Fruit fly (Drosophila melanogaster) whole organism, embryonic: ENCODE measurements around the gene CG15927.
A peak's percentile ranks its signal among the peaks of the same experiment; 100 is the strongest.

Source experiments
- Abd-B ChIP-seq: fragments of 200-800 bp; sonication (Bioruptor generic); optimal IDR thresholded peaks from 2 replicates; lab custom pipeline; 2018; ENCODE audit warnings: missing biosample characterization, mild to moderate bottlenecking, missing genetic modification characterization, moderate library complexity
- Asciz ChIP-seq: fragments of 200-800 bp; sonication (Bioruptor generic); optimal IDR thresholded peaks from 2 replicates; lab custom pipeline; 2017; ENCODE audit warnings: missing biosample characterization, mild to moderate bottlenecking, missing genetic modification characterization, missing genetic modification reagents
- CG10654 ChIP-seq: fragments of 200-800 bp; sonication (Bioruptor generic); optimal IDR thresholded peaks from 2 replicates; lab custom pipeline; 2016; ENCODE audit warnings: missing biosample characterization, missing genetic modification characterization
- CG10979 ChIP-seq: fragments of 200-800 bp; sonication (Bioruptor generic); optimal IDR thresholded peaks from 2 replicates; lab custom pipeline; 2018; ENCODE audit warnings: missing biosample characterization, mild to moderate bottlenecking, missing genetic modification characterization, moderate library complexity
- CG12071 ChIP-seq: fragments of 200-800 bp; sonication (Bioruptor generic); optimal IDR thresholded peaks from 3 replicates; lab custom pipeline; 2018; ENCODE audit warnings: missing biosample characterization, mild to moderate bottlenecking, missing genetic modification characterization
- CG12391 ChIP-seq: fragments of 200-800 bp; sonication (Bioruptor generic); optimal IDR thresholded peaks from 3 replicates; lab custom pipeline; 2018; ENCODE audit warnings: missing biosample characterization, mild to moderate bottlenecking, missing genetic modification characterization, moderate library complexity
- CG13287 ChIP-seq: fragments of 200-800 bp; sonication (Bioruptor generic); IDR thresholded peaks from 2 replicates; pipeline ENCODE4 v1.3.6; 2022; ENCODE audit warnings: missing biosample characterization, missing genetic modification characterization; ENCODE audit not compliant: partially characterized antibody
- CG15696 ChIP-seq: fragments of 200-800 bp; sonication (Bioruptor generic); optimal IDR thresholded peaks from 2 replicates; lab custom pipeline; 2019; ENCODE audit warnings: missing biosample characterization, mild to moderate bottlenecking, missing genetic modification characterization, moderate library complexity
- CG18619 ChIP-seq: fragments of 200-800 bp; sonication (Bioruptor generic); optimal IDR thresholded peaks from 3 replicates; lab custom pipeline; 2017; ENCODE audit warnings: missing biosample characterization, mild to moderate bottlenecking, missing genetic modification characterization
- CG2120 ChIP-seq: fragments of 200-800 bp; sonication (Bioruptor generic); optimal IDR thresholded peaks from 3 replicates; lab custom pipeline; 2016; ENCODE audit warnings: missing biosample characterization, missing genetic modification characterization
- CG2199 ChIP-seq: fragments of 200-800 bp; sonication (Bioruptor generic); IDR thresholded peaks from 3 replicates; pipeline ENCODE4 v1.3.6; 2022; ENCODE audit warnings: missing biosample characterization, missing genetic modification characterization
- CG31224 ChIP-seq: fragments of 200-800 bp; sonication (Bioruptor generic); IDR thresholded peaks from 2 replicates; pipeline ENCODE4 v1.3.6; 2022; ENCODE audit warnings: missing biosample characterization, missing genetic modification characterization
- CG3281 ChIP-seq: fragments of 200-800 bp; sonication (Bioruptor generic); optimal IDR thresholded peaks from 3 replicates; lab custom pipeline; 2017; ENCODE audit warnings: missing biosample characterization, mild to moderate bottlenecking, missing genetic modification characterization
- CG3407 ChIP-seq: fragments of 200-800 bp; sonication (Bioruptor generic); optimal IDR thresholded peaks from 2 replicates; lab custom pipeline; 2018; ENCODE audit warnings: missing biosample characterization, mild to moderate bottlenecking, missing genetic modification characterization
- CG34422 ChIP-seq: fragments of 200-800 bp; sonication (Bioruptor generic); IDR thresholded peaks from 3 replicates; pipeline ENCODE4 v1.3.6; 2022; ENCODE audit warnings: missing biosample characterization, missing genetic modification characterization
- CG4424 ChIP-seq: fragments of 200-800 bp; sonication (Bioruptor generic); optimal IDR thresholded peaks from 3 replicates; lab custom pipeline; 2016; ENCODE audit warnings: missing biosample characterization, missing genetic modification characterization
- CG6175 ChIP-seq: fragments of 200-800 bp; sonication (Bioruptor generic); IDR thresholded peaks from 3 replicates; pipeline ENCODE4 v1.3.6; 2022; ENCODE audit warnings: missing biosample characterization, missing genetic modification characterization
- CG8089 ChIP-seq: fragments of 200-800 bp; sonication (Bioruptor generic); optimal IDR thresholded peaks from 3 replicates; lab custom pipeline; 2016; ENCODE audit warnings: missing biosample characterization, missing genetic modification characterization
- CG9437 ChIP-seq: fragments of 200-800 bp; sonication (Bioruptor generic); optimal IDR thresholded peaks from 2 replicates; lab custom pipeline; 2018; ENCODE audit warnings: missing biosample characterization, mild to moderate bottlenecking, missing genetic modification characterization
- D ChIP-seq, 2 experiments: fragments of 200-800 bp in 1 of 2; fragments of >200 bp in 1 of 2; sonication (Bioruptor generic) in 1 of 2; optimal IDR thresholded peaks; 2 replicates in 1 of 2; 3 replicates in 1 of 2; lab custom pipeline; 2017; ENCODE audit warnings: mild to moderate bottlenecking in 1 of 2, missing biosample characterization in 1 of 2, missing genetic modification characterization in 1 of 2, missing genetic modification reagents in 1 of 2
- Fer1 ChIP-seq: fragments of 200-800 bp; sonication (Bioruptor generic); optimal IDR thresholded peaks from 2 replicates; lab custom pipeline; 2017; ENCODE audit warnings: missing biosample characterization, mild to moderate bottlenecking, missing genetic modification characterization
- Fer2 ChIP-seq: fragments of 200-800 bp; sonication (Bioruptor generic); optimal IDR thresholded peaks from 2 replicates; lab custom pipeline; 2018; ENCODE audit warnings: missing biosample characterization, mild to moderate bottlenecking, missing genetic modification characterization, moderate library complexity
- H15 ChIP-seq: fragments of 200-800 bp; sonication (Bioruptor generic); IDR thresholded peaks from 3 replicates; pipeline ENCODE4 v1.3.6; 2022; ENCODE audit warnings: missing biosample characterization, missing genetic modification characterization
- H2.0 ChIP-seq: fragments of 200-800 bp; sonication (Bioruptor generic); IDR thresholded peaks from 2 replicates; pipeline ENCODE4 v1.3.6; 2022; ENCODE audit warnings: missing biosample characterization, missing genetic modification characterization
- HLH4C ChIP-seq: fragments of 200-800 bp; sonication (Bioruptor generic); IDR thresholded peaks from 3 replicates; pipeline ENCODE4 v1.3.6; 2022; ENCODE audit warnings: missing biosample characterization, missing genetic modification characterization; ENCODE audit not compliant: partially characterized antibody
- Myb ChIP-seq: fragments of 200-800 bp; sonication (Bioruptor generic); optimal IDR thresholded peaks from 2 replicates; lab custom pipeline; 2016; ENCODE audit warnings: missing biosample characterization, missing genetic modification characterization
- NK7.1 ChIP-seq: fragments of 200-800 bp; sonication (Bioruptor generic); optimal IDR thresholded peaks from 3 replicates; lab custom pipeline; 2016; ENCODE audit warnings: missing biosample characterization, missing genetic modification characterization
- Neu2 ChIP-seq: fragments of 200-800 bp; sonication (Bioruptor generic); optimal IDR thresholded peaks from 3 replicates; lab custom pipeline; 2016; ENCODE audit warnings: missing biosample characterization, missing genetic modification characterization, borderline replicate concordance
- Nf-YB ChIP-seq: fragments of 200-800 bp; sonication (Bioruptor generic); optimal IDR thresholded peaks from 3 replicates; lab custom pipeline; 2019; ENCODE audit warnings: missing biosample characterization, mild to moderate bottlenecking, missing genetic modification characterization, moderate library complexity
- Opbp ChIP-seq: fragments of 200-800 bp; sonication (Bioruptor generic); IDR thresholded peaks from 3 replicates; pipeline ENCODE4 v1.3.6; 2022; ENCODE audit warnings: missing biosample characterization, missing genetic modification characterization; ENCODE audit not compliant: partially characterized antibody
- PHDP ChIP-seq: fragments of 200-800 bp; sonication (Bioruptor generic); optimal IDR thresholded peaks from 3 replicates; lab custom pipeline; 2018; ENCODE audit warnings: missing biosample characterization, mild to moderate bottlenecking, missing genetic modification characterization, moderate library complexity
- Rx ChIP-seq: fragments of 200-800 bp; sonication (Bioruptor generic); IDR thresholded peaks from 2 replicates; pipeline ENCODE4 v1.3.6; 2022; ENCODE audit warnings: missing biosample characterization, missing genetic modification characterization
- Tbp ChIP-seq: fragments of >200 bp; optimal IDR thresholded peaks from 2 replicates; lab custom pipeline; 2018; ENCODE audit warnings: missing biosample characterization, missing genetic modification characterization
- chinmo ChIP-seq: fragments of 200-800 bp; sonication (Bioruptor generic); IDR thresholded peaks from 4 replicates; pipeline ENCODE4 v1.3.6; 2022; ENCODE audit warnings: missing biosample characterization, missing genetic modification characterization; ENCODE audit not compliant: partially characterized antibody
- fd3F ChIP-seq: fragments of 200-800 bp; sonication (Bioruptor generic); optimal IDR thresholded peaks from 2 replicates; lab custom pipeline; 2018; ENCODE audit warnings: missing biosample characterization, mild to moderate bottlenecking, missing genetic modification characterization, moderate library complexity
- hb ChIP-seq: fragments of 200-800 bp; sonication (Bioruptor generic); IDR thresholded peaks from 3 replicates; pipeline ENCODE4 v1.3.6; 2022; ENCODE audit warnings: missing biosample characterization, missing genetic modification characterization; ENCODE audit not compliant: partially characterized antibody
- her ChIP-seq: fragments of 200-800 bp; sonication (Bioruptor generic); optimal IDR thresholded peaks from 2 replicates; lab custom pipeline; 2016; ENCODE audit warnings: missing biosample characterization, missing genetic modification characterization
- lilli ChIP-seq: fragments of 200-800 bp; sonication (Bioruptor generic); optimal IDR thresholded peaks from 3 replicates; lab custom pipeline; 2016; ENCODE audit warnings: missing biosample characterization, missing genetic modification characterization
- mirr ChIP-seq: fragments of 200-800 bp; sonication (Bioruptor generic); optimal IDR thresholded peaks from 3 replicates; lab custom pipeline; 2018; ENCODE audit warnings: missing biosample characterization, mild to moderate bottlenecking, missing genetic modification characterization
- nau ChIP-seq: fragments of 200-800 bp; sonication (Bioruptor generic); optimal IDR thresholded peaks from 3 replicates; lab custom pipeline; 2017; ENCODE audit warnings: missing biosample characterization, mild to moderate bottlenecking, missing genetic modification characterization, missing genetic modification reagents
- nerfin-2 ChIP-seq: fragments of 200-800 bp; sonication (Bioruptor generic); IDR thresholded peaks from 2 replicates; pipeline ENCODE4 v1.3.6; 2022; ENCODE audit warnings: missing biosample characterization, missing genetic modification characterization; ENCODE audit not compliant: partially characterized antibody
- pros ChIP-seq: fragments of 200-800 bp; sonication (Bioruptor generic); optimal IDR thresholded peaks from 3 replicates; lab custom pipeline; 2019; ENCODE audit warnings: missing biosample characterization, mild to moderate bottlenecking, missing genetic modification characterization, moderate library complexity
- rib ChIP-seq: fragments of 200-800 bp; sonication (Bioruptor generic); IDR thresholded peaks from 2 replicates; pipeline ENCODE4 v1.3.6; 2022; ENCODE audit warnings: missing biosample characterization, missing genetic modification characterization
- run ChIP-seq: fragments of 200-800 bp; sonication (Bioruptor generic); optimal IDR thresholded peaks from 3 replicates; lab custom pipeline; 2018; ENCODE audit warnings: missing biosample characterization, mild to moderate bottlenecking, missing genetic modification characterization
- sd ChIP-seq: fragments of 200-800 bp; sonication (Bioruptor generic); optimal IDR thresholded peaks from 3 replicates; lab custom pipeline; 2018; ENCODE audit warnings: missing biosample characterization, mild to moderate bottlenecking, missing genetic modification characterization, moderate library complexity
- sens-2 ChIP-seq: fragments of 200-800 bp; sonication (Bioruptor generic); IDR thresholded peaks from 2 replicates; pipeline ENCODE4 v1.3.6; 2022; ENCODE audit warnings: missing biosample characterization, missing genetic modification characterization
- sob ChIP-seq: fragments of 200-800 bp; sonication (Bioruptor generic); IDR thresholded peaks from 2 replicates; pipeline ENCODE4 v1.3.6; 2022; ENCODE audit warnings: missing biosample characterization, missing genetic modification characterization
- tup ChIP-seq: fragments of 200-800 bp; sonication (Bioruptor generic); optimal IDR thresholded peaks from 2 replicates; lab custom pipeline; 2016; ENCODE audit warnings: missing biosample characterization, mild to moderate bottlenecking, missing genetic modification characterization, moderate library complexity
- vfl ChIP-seq: fragments of 200-800 bp; sonication (Bioruptor generic); optimal IDR thresholded peaks from 2 replicates; lab custom pipeline; 2016; ENCODE audit warnings: missing biosample characterization, missing genetic modification characterization

Gene CG15927

dm6 chrX:12472244-12472736 lies 17.8 kb downstream of the CG15927 start (continued):
- TF ChIP-seq Opbp (GFP tag; lab: Robert Waterston, UW) (no peak), CG10654 (GFP tag; lab: Kevin White, UChicago) (peak; percentile 88), CG4424 (GFP tag; lab: Kevin White, UChicago) (peak; percentile 91), D (optimal IDR thresholded peaks at IDR 0.05; lab: Kevin White, UChicago) (no peak), D (GFP tag; optimal IDR thresholded peaks at IDR 0.05; lab: Kevin White, UChicago) (peak; percentile 92), Nf-YB (GFP tag; lab: Kevin White, UChicago) (peak; percentile 83), H2.0 (GFP tag; lab: Robert Waterston, UW) (peak; percentile 92), CG18619 (GFP tag; lab: Kevin White, UChicago) (peak; percentile 93), Asciz (GFP tag; lab: Kevin White, UChicago) (peak; percentile 88), fd3F (GFP tag; lab: Kevin White, UChicago) (peak; percentile 93), mirr (GFP tag; lab: Kevin White, UChicago) (peak; percentile 81), CG12071 (GFP tag; lab: Kevin White, UChicago) (peak; percentile 88), rib (GFP tag; lab: Robert Waterston, UW) (peak; percentile 92; the same call in 1 of the 2 replicates), vfl (peak; percentile 77), nau (peak; percentile 87), CG34422 (peak; percentile 96), CG9437 (GFP tag; lab: Kevin White, UChicago) (peak; percentile 91), CG15696 (peak; percentile 79), nerfin-2 (GFP tag; lab: Robert Waterston, UW) (no peak), H15 (peak; percentile 87), Neu2 (GFP tag; lab: Kevin White, UChicago) (no peak), CG6175 (peak; percentile 92), CG13287 (GFP tag; lab: Robert Waterston, UW) (no peak), run (tag; lab: Kevin White, UChicago) (peak; percentile 91), CG3407 (GFP tag; lab: Kevin White, UChicago) (peak; percentile 83), hb (no peak), Fer2 (tag; lab: Kevin White, UChicago) (peak; percentile 92), tup (GFP tag; lab: Kevin White, UChicago) (peak; percentile 77), CG2199 (GFP tag; lab: Robert Waterston, UW) (peak; percentile 90), Abd-B (GFP tag; lab: Kevin White, UChicago) (peak; percentile 94), HLH4C (GFP tag; lab: Robert Waterston, UW) (no peak), PHDP (tag; lab: Kevin White, UChicago) (peak; percentile 96), pros (GFP tag; lab: Kevin White, UChicago) (no peak), NK7.1 (GFP tag; lab: Kevin White, UChicago) (peak; percentile 45), CG10979 (peak; percentile 90), CG8089 (GFP tag; lab: Kevin White, UChicago) (no peak), Myb (no peak), CG31224 (peak; percentile 93), Tbp (GFP tag; lab: Kevin White, UChicago) (no peak), sens-2 (GFP tag; lab: Robert Waterston, UW) (peak; percentile 82), sob (GFP tag; lab: Robert Waterston, UW) (peak; percentile 97), Rx (peak; percentile 85), CG12391 (peak; percentile 94), her (GFP tag; lab: Kevin White, UChicago) (no peak), CG3281 (GFP tag; lab: Kevin White, UChicago) (peak; percentile 96), sd (tag; lab: Kevin White, UChicago) (peak; percentile 96), chinmo (GFP tag; lab: Robert Waterston, UW) (no peak), Fer1 (GFP tag; lab: Kevin White, UChicago) (peak; percentile 96), CG2120 (GFP tag; lab: Kevin White, UChicago) (peak; percentile 93), lilli (peak; percentile 92)
